Fruit fly (Drosophila melanogaster) whole organism, prepupa: Measurements from ENCODE around the gene CG14024.
A peak's percentile ranks its signal among the peaks of the same experiment; 100 is the strongest.

Experiments
- Blimp-1 ChIP-seq: fragments of 200-800 bp; sonication (Bioruptor generic); optimal IDR thresholded peaks from 3 replicates; lab custom pipeline; 2017; ENCODE audit warnings: missing biosample characterization, missing genetic modification characterization, mild to moderate bottlenecking, moderate library complexity, missing genetic modification reagents
- CG10631 ChIP-seq: fragments of 200-800 bp; sonication (Bioruptor generic); optimal IDR thresholded peaks from 2 replicates; lab custom pipeline; 2016; ENCODE audit warnings: missing biosample characterization, missing genetic modification characterization
- CG10669 ChIP-seq: fragments of 200-800 bp; sonication (Bioruptor generic); optimal IDR thresholded peaks from 3 replicates; lab custom pipeline; 2018; ENCODE audit warnings: missing biosample characterization, mild to moderate bottlenecking, missing genetic modification characterization, moderate library complexity
- CG11762 ChIP-seq: fragments of 200-800 bp; sonication (Bioruptor generic); optimal IDR thresholded peaks from 3 replicates; lab custom pipeline; 2016; ENCODE audit warnings: missing biosample characterization, missing genetic modification characterization; ENCODE audit not compliant: insufficient read depth
- CG1621 ChIP-seq: fragments of 200-800 bp; sonication (Bioruptor generic); optimal IDR thresholded peaks from 3 replicates; lab custom pipeline; 2018; ENCODE audit warnings: missing biosample characterization, mild to moderate bottlenecking, missing genetic modification characterization
- CG16779 ChIP-seq: fragments of 200-800 bp; sonication (Bioruptor generic); optimal IDR thresholded peaks from 3 replicates; lab custom pipeline; 2017; ENCODE audit warnings: missing biosample characterization, mild to moderate bottlenecking, missing genetic modification characterization
- CG32006 ChIP-seq: fragments of 200-800 bp; sonication (Bioruptor generic); optimal IDR thresholded peaks from 3 replicates; lab custom pipeline; 2017; ENCODE audit warnings: missing biosample characterization, mild to moderate bottlenecking, missing genetic modification characterization
- CG6163 ChIP-seq: fragments of 200-800 bp; sonication (Bioruptor generic); IDR thresholded peaks from 3 replicates; pipeline ENCODE4 v1.3.6; 2022; ENCODE audit warnings: missing biosample characterization, missing genetic modification characterization
- CG6276 ChIP-seq: fragments of 200-800 bp; sonication (Bioruptor generic); optimal IDR thresholded peaks from 2 replicates; lab custom pipeline; 2017; ENCODE audit warnings: missing biosample characterization, mild to moderate bottlenecking, missing genetic modification characterization
- CG6792 ChIP-seq: fragments of 200-800 bp; sonication (Bioruptor generic); optimal IDR thresholded peaks from 3 replicates; lab custom pipeline; 2016; ENCODE audit warnings: missing biosample characterization, missing genetic modification characterization
- CG6808 ChIP-seq: fragments of 200-800 bp; sonication (Bioruptor generic); optimal IDR thresholded peaks from 3 replicates; lab custom pipeline; 2017; ENCODE audit warnings: missing biosample characterization, missing genetic modification characterization, mild to moderate bottlenecking, moderate library complexity, missing genetic modification reagents
- CG6854 ChIP-seq: fragments of 200-800 bp; sonication (Bioruptor generic); optimal IDR thresholded peaks from 2 replicates; lab custom pipeline; 2017; ENCODE audit warnings: missing biosample characterization, mild to moderate bottlenecking, missing genetic modification characterization
- CG7368 ChIP-seq: fragments of 200-800 bp; sonication (Bioruptor generic); optimal IDR thresholded peaks from 3 replicates; lab custom pipeline; 2016; ENCODE audit warnings: missing biosample characterization, missing genetic modification characterization
- CG8319 ChIP-seq: fragments of 200-800 bp; sonication (Bioruptor generic); optimal IDR thresholded peaks from 3 replicates; lab custom pipeline; 2016; ENCODE audit warnings: missing biosample characterization, missing genetic modification characterization
- CG8632 ChIP-seq: fragments of 200-800 bp; sonication (Bioruptor generic); optimal IDR thresholded peaks from 3 replicates; lab custom pipeline; 2016; ENCODE audit warnings: missing biosample characterization, missing genetic modification characterization
- CG9139 ChIP-seq: fragments of 200-800 bp; sonication (Bioruptor generic); optimal IDR thresholded peaks from 3 replicates; lab custom pipeline; 2017; ENCODE audit warnings: missing biosample characterization, mild to moderate bottlenecking, missing genetic modification characterization
- Eip75B ChIP-seq: fragments of 200-800 bp; sonication (Bioruptor generic); optimal IDR thresholded peaks from 3 replicates; lab custom pipeline; 2016; ENCODE audit warnings: missing biosample characterization, missing genetic modification characterization
- Eip78C ChIP-seq: fragments of 200-800 bp; sonication (Bioruptor generic); peaks from one replicate; lab custom pipeline; 2016; ENCODE audit warnings: missing biosample characterization, missing genetic modification characterization
- Eip93F ChIP-seq: fragments of 200-800 bp; sonication (Bioruptor generic); optimal IDR thresholded peaks from 2 replicates; lab custom pipeline; 2016; ENCODE audit warnings: missing biosample characterization, mild to moderate bottlenecking, missing genetic modification characterization
- Ets21C ChIP-seq: fragments of 200-800 bp; sonication (Bioruptor generic); optimal IDR thresholded peaks from 3 replicates; lab custom pipeline; 2016; ENCODE audit warnings: missing biosample characterization, missing genetic modification characterization
- Ets96B ChIP-seq: fragments of 200-800 bp; optimal IDR thresholded peaks from 2 replicates; lab custom pipeline; 2019; ENCODE audit warnings: missing biosample characterization, mild to moderate bottlenecking, missing genetic modification characterization, moderate library complexity
- Gug ChIP-seq: fragments of 200-800 bp; sonication (Bioruptor generic); IDR thresholded peaks from 2 replicates; pipeline ENCODE4 v1.3.6; 2022; ENCODE audit warnings: missing biosample characterization, missing genetic modification characterization
- Hr39 ChIP-seq: fragments of 200-800 bp; sonication (Bioruptor generic); optimal IDR thresholded peaks from 2 replicates; lab custom pipeline; 2016; ENCODE audit warnings: missing biosample characterization, missing genetic modification characterization
- Hr4 ChIP-seq: fragments of 200-800 bp; sonication (Bioruptor generic); optimal IDR thresholded peaks from 3 replicates; lab custom pipeline; 2016; ENCODE audit warnings: missing biosample characterization, missing genetic modification characterization
- Met ChIP-seq: fragments of 200-800 bp; sonication (Bioruptor generic); optimal IDR thresholded peaks from 3 replicates; lab custom pipeline; 2016; ENCODE audit warnings: missing biosample characterization, missing genetic modification characterization
- OdsH ChIP-seq: fragments of 200-800 bp; sonication (Bioruptor generic); optimal IDR thresholded peaks from 3 replicates; lab custom pipeline; 2016; ENCODE audit warnings: missing biosample characterization, missing genetic modification characterization
- Smox ChIP-seq: fragments of 200-800 bp; sonication (Bioruptor generic); optimal IDR thresholded peaks from 3 replicates; lab custom pipeline; 2016; ENCODE audit warnings: missing biosample characterization, missing genetic modification characterization
- Sox102F ChIP-seq: fragments of 200-800 bp; sonication (Bioruptor generic); optimal IDR thresholded peaks from 2 replicates; lab custom pipeline; 2016; ENCODE audit warnings: missing biosample characterization, mild to moderate bottlenecking, missing genetic modification characterization
- Sox14 ChIP-seq: fragments of 200-800 bp; sonication (Bioruptor generic); optimal IDR thresholded peaks from 3 replicates; lab custom pipeline; 2016; ENCODE audit warnings: missing biosample characterization, missing genetic modification characterization
- Sox15 ChIP-seq: fragments of 200-800 bp; sonication (Bioruptor generic); optimal IDR thresholded peaks from 3 replicates; lab custom pipeline; 2016; ENCODE audit warnings: missing biosample characterization, missing genetic modification characterization
- achi ChIP-seq: fragments of 200-800 bp; sonication (Bioruptor generic); optimal IDR thresholded peaks from 3 replicates; lab custom pipeline; 2016; ENCODE audit warnings: missing biosample characterization, missing genetic modification characterization
- acj6 ChIP-seq: fragments of 200-800 bp; sonication (Bioruptor generic); optimal IDR thresholded peaks from 3 replicates; lab custom pipeline; 2016; ENCODE audit warnings: missing biosample characterization, missing genetic modification characterization
- cyc ChIP-seq: fragments of 200-800 bp; sonication (Bioruptor generic); optimal IDR thresholded peaks from 3 replicates; lab custom pipeline; 2016; ENCODE audit warnings: missing biosample characterization, missing genetic modification characterization
- dsx ChIP-seq: fragments of 200-800 bp; optimal IDR thresholded peaks from 3 replicates; lab custom pipeline; 2019; ENCODE audit warnings: missing biosample characterization, mild to moderate bottlenecking, missing genetic modification characterization, moderate library complexity; ENCODE audit not compliant: poor library complexity, severe bottlenecking
- eg ChIP-seq: fragments of 200-800 bp; sonication (Bioruptor generic); IDR thresholded peaks from 3 replicates; pipeline ENCODE4 v1.3.6; 2022; ENCODE audit warnings: missing biosample characterization, missing genetic modification characterization
- esn ChIP-seq: fragments of 200-800 bp; sonication (Bioruptor generic); optimal IDR thresholded peaks from 2 replicates; lab custom pipeline; 2016; ENCODE audit warnings: missing biosample characterization, mild to moderate bottlenecking, missing genetic modification characterization, moderate library complexity
- fd85E ChIP-seq: fragments of 200-800 bp; sonication (Bioruptor generic); optimal IDR thresholded peaks from 3 replicates; lab custom pipeline; 2016; ENCODE audit warnings: missing biosample characterization, missing genetic modification characterization
- fkh ChIP-seq: fragments of 200-800 bp; sonication (Bioruptor generic); optimal IDR thresholded peaks from 3 replicates; lab custom pipeline; 2017; ENCODE audit warnings: missing biosample characterization, mild to moderate bottlenecking, missing genetic modification characterization, moderate library complexity
- lz ChIP-seq: fragments of 200-800 bp; sonication (Bioruptor generic); optimal IDR thresholded peaks from 3 replicates; lab custom pipeline; 2016; ENCODE audit warnings: missing biosample characterization, missing genetic modification characterization
- net ChIP-seq: fragments of 200-800 bp; sonication (Bioruptor generic); optimal IDR thresholded peaks from 3 replicates; lab custom pipeline; 2016; ENCODE audit warnings: missing biosample characterization, missing genetic modification characterization
- pdm3 ChIP-seq: fragments of 200-800 bp; sonication (Bioruptor generic); optimal IDR thresholded peaks from 3 replicates; lab custom pipeline; 2016; ENCODE audit warnings: missing biosample characterization, missing genetic modification characterization
- salr ChIP-seq, 2 experiments: fragments of 200-800 bp; sonication (Bioruptor generic); optimal IDR thresholded peaks; 3 replicates each; lab custom pipeline; 2016 to 2018; ENCODE audit warnings: missing biosample characterization in 2 of 2, missing genetic modification characterization in 2 of 2, mild to moderate bottlenecking in 1 of 2
- spab ChIP-seq: fragments of 200-800 bp; sonication (Bioruptor generic); optimal IDR thresholded peaks from 2 replicates; lab custom pipeline; 2017; ENCODE audit warnings: missing biosample characterization, mild to moderate bottlenecking, missing genetic modification characterization, missing genetic modification reagents
- ss ChIP-seq, 2 experiments: fragments of 200-800 bp; sonication (Bioruptor generic); optimal IDR thresholded peaks; 2 replicates in 1 of 2; 3 replicates in 1 of 2; lab custom pipeline; 2017 to 2018; ENCODE audit warnings: mild to moderate bottlenecking in 2 of 2, missing biosample characterization in 2 of 2, missing genetic modification characterization in 2 of 2, moderate library complexity in 1 of 2
- svp ChIP-seq: fragments of 200-800 bp; sonication (Bioruptor generic); peaks from one replicate; lab custom pipeline; 2016; ENCODE audit warnings: missing biosample characterization, missing genetic modification characterization
- topi ChIP-seq: fragments of 200-800 bp; sonication (Bioruptor generic); optimal IDR thresholded peaks from 3 replicates; lab custom pipeline; 2016; ENCODE audit warnings: missing biosample characterization, missing genetic modification characterization
- vri ChIP-seq: fragments of 200-800 bp; sonication (Bioruptor generic); optimal IDR thresholded peaks from 3 replicates; lab custom pipeline; 2016; ENCODE audit warnings: missing biosample characterization, mild to moderate bottlenecking, missing genetic modification characterization

The CG14024 gene

dm6 chr2L:5300785-5301616 is 13.7 kb downstream of the CG14024 start:
- TF ChIP-seq salr (GFP tag; optimal IDR thresholded peaks at IDR 0.05; lab: Kevin White, UChicago) (no peak), Hr4 (GFP tag; lab: Kevin White, UChicago) (no peak), CG6792 (GFP tag; lab: Kevin White, UChicago) (no peak), acj6 (GFP tag; lab: Kevin White, UChicago) (no peak), vri (GFP tag; lab: Kevin White, UChicago) (no peak), lz (no peak), Ets96B (tag; lab: Kevin White, UChicago) (no peak), fkh (GFP tag; lab: Kevin White, UChicago) (no peak), CG10631 (GFP tag; lab: Kevin White, UChicago) (no peak), CG7368 (GFP tag; lab: Kevin White, UChicago) (no peak), CG6808 (GFP tag; lab: Kevin White, UChicago) (no peak), Met (no peak), Ets21C (GFP tag; lab: Kevin White, UChicago) (no peak), Gug (GFP tag; lab: Robert Waterston, UW) (no peak), Sox102F (GFP tag; lab: Kevin White, UChicago) (no peak), pdm3 (GFP tag; lab: Kevin White, UChicago) (no peak), Smox (no peak), Blimp-1 (peak; percentile 16), topi (no peak), achi (GFP tag; lab: Kevin White, UChicago) (no peak), esn (GFP tag; lab: Kevin White, UChicago) (no peak), CG16779 (no peak), svp (GFP tag; lab: Kevin White, UChicago) (peak; percentile 66), CG6163 (peak; percentile 13; the same call in 1 of the 3 replicates), CG11762 (GFP tag; lab: Kevin White, UChicago) (no peak), CG8319 (no peak), CG8632 (GFP tag; lab: Kevin White, UChicago) (no peak), spab (GFP tag; lab: Kevin White, UChicago) (no peak), net (GFP tag; lab: Kevin White, UChicago) (no peak), eg (GFP tag; lab: Robert Waterston, UW) (0 out of 3 replicates have a peak, but pooled peaks have one; percentile 16), CG1621 (tag; lab: Kevin White, UChicago) (no peak), Eip75B (GFP tag; lab: Kevin White, UChicago) (peak; percentile 43), fd85E (GFP tag; lab: Kevin White, UChicago) (no peak), Sox14 (GFP tag; lab: Kevin White, UChicago) (peak; percentile 6), ss (GFP tag; optimal IDR thresholded peaks at IDR 0.05; lab: Kevin White, UChicago) (peak; percentile 32), CG10669 (GFP tag; lab: Kevin White, UChicago) (no peak), cyc (GFP tag; lab: Kevin White, UChicago) (no peak), Sox15 (GFP tag; lab: Kevin White, UChicago) (no peak), CG6854 (GFP tag; lab: Kevin White, UChicago) (peak; percentile 12), Hr39 (GFP tag; lab: Kevin White, UChicago) (no peak), CG9139 (GFP tag; lab: Kevin White, UChicago) (no peak), Eip93F (GFP tag; lab: Kevin White, UChicago) (no peak), CG6276 (peak; percentile 1), Eip78C (GFP tag; lab: Kevin White, UChicago) (peak; percentile 22), dsx (GFP tag; lab: Kevin White, UChicago) (peak; percentile 13), OdsH (no peak), CG32006 (no peak)
